Worm (Caenorhabditis elegans) whole organism, L4 larva: ENCODE results near the gene mrpl-11.
A peak's percentile ranks its signal among the peaks of the same experiment; 100 is the strongest.

ENCODE experiments used
- F26F4.8 ChIP-seq: fragments of 200-800 bp; sonication (Bioruptor generic); conservative IDR thresholded peaks from 2 replicates; pipeline ENCODE4 v1.3.6; 2022; ENCODE audit warnings: missing genetic modification characterization, missing compliant biosample characterization
- T26A8.4 ChIP-seq: fragments of 200-800 bp; sonication (Bioruptor generic); IDR thresholded peaks from 2 replicates; pipeline ENCODE4 v1.3.6; 2022; ENCODE audit warnings: missing genetic modification characterization, missing compliant biosample characterization
- Y48G9A.11 ChIP-seq: fragments of 200-800 bp; sonication (Bioruptor generic); IDR thresholded peaks from 2 replicates; pipeline ENCODE4 v1.3.6; 2022; ENCODE audit warnings: missing genetic modification reagents, missing genetic modification characterization, missing compliant biosample characterization
- Y5F2A.4 ChIP-seq: fragments of 200-800 bp; sonication (Bioruptor generic); optimal IDR thresholded peaks from 2 replicates; lab custom pipeline; 2018; ENCODE audit warnings: mild to moderate bottlenecking, missing genetic modification characterization, missing compliant biosample characterization
- Y75B8A.6 ChIP-seq: fragments of 200-800 bp; sonication (Bioruptor generic); IDR thresholded peaks from 2 replicates; pipeline ENCODE4 v1.3.6; 2022; ENCODE audit warnings: missing genetic modification reagents, missing genetic modification characterization, missing compliant biosample characterization
- aha-1 ChIP-seq: fragments of 150-350 bp; peaks from one replicate; lab custom pipeline; 2014; ENCODE audit warnings: missing biosample characterization, missing genetic modification characterization
- ceh-62 ChIP-seq: sonication (generic microtip); optimal IDR thresholded peaks from 2 replicates; lab custom pipeline; 2017; ENCODE audit warnings: missing biosample characterization, missing genetic modification characterization
- ces-1 ChIP-seq: fragments of 150-350 bp; sonication (generic microtip); optimal IDR thresholded peaks from 4 replicates; lab custom pipeline; 2014; ENCODE audit warnings: missing biosample characterization, missing genetic modification reagents, missing genetic modification characterization
- ctbp-1 ChIP-seq: fragments of 200-800 bp; sonication (Bioruptor generic); IDR thresholded peaks from 2 replicates; pipeline ENCODE4 v1.3.6; 2022; ENCODE audit warnings: missing genetic modification reagents, missing genetic modification characterization, missing compliant biosample characterization
- daf-16 ChIP-seq, 3 experiments: sonication (generic microtip); optimal IDR thresholded peaks; 2 replicates each; lab custom pipeline; 2016 to 2017; ENCODE audit warnings: missing genetic modification characterization in 3 of 3, missing genetic modification reagents in 3 of 3, mild to moderate bottlenecking in 2 of 3, missing compliant biosample characterization in 2 of 3, missing biosample characterization in 1 of 3, moderate library complexity in 1 of 3
- daf-19 ChIP-seq: fragments of 200-800 bp; sonication (Bioruptor generic); conservative IDR thresholded peaks from 2 replicates; pipeline ENCODE4 v1.3.6; 2022; ENCODE audit warnings: missing genetic modification characterization, missing compliant biosample characterization
- dmd-9 ChIP-seq: fragments of 200-800 bp; sonication (Bioruptor generic); IDR thresholded peaks from 2 replicates; pipeline ENCODE4 v1.3.6; 2022; ENCODE audit warnings: missing genetic modification reagents, missing genetic modification characterization, missing compliant biosample characterization
- dpl-1 ChIP-seq: fragments of 150-350 bp; optimal IDR thresholded peaks from 2 replicates; lab custom pipeline; 2014; ENCODE audit warnings: missing biosample characterization, missing genetic modification reagents, missing genetic modification characterization
- egl-43 ChIP-seq: fragments of 200-800 bp; sonication (Bioruptor generic); IDR thresholded peaks from 2 replicates; pipeline ENCODE4 v1.3.6; 2022; ENCODE audit warnings: missing genetic modification reagents, missing genetic modification characterization, missing compliant biosample characterization
- hif-1 ChIP-seq, 2 experiments: sonication (generic microtip); optimal IDR thresholded peaks; 2 replicates each; lab custom pipeline; 2016 to 2017; ENCODE audit warnings: missing compliant biosample characterization in 2 of 2, missing genetic modification characterization in 2 of 2, missing genetic modification reagents in 2 of 2, missing genotype in 2 of 2, mild to moderate bottlenecking in 1 of 2
- hlh-11 ChIP-seq: fragments of 200-800 bp; sonication (Bioruptor generic); optimal IDR thresholded peaks from 2 replicates; lab custom pipeline; 2018; ENCODE audit warnings: mild to moderate bottlenecking, missing genetic modification characterization, missing compliant biosample characterization
- hlh-30 ChIP-seq: sonication (generic microtip); optimal IDR thresholded peaks from 2 replicates; lab custom pipeline; 2017; ENCODE audit warnings: antibody characterized with exemption, mild to moderate bottlenecking, missing genetic modification characterization, missing compliant biosample characterization; ENCODE audit not compliant: insufficient read depth
- lim-7 ChIP-seq: fragments of 200-800 bp; sonication (Bioruptor generic); IDR thresholded peaks from 2 replicates; pipeline ENCODE4 v1.3.6; 2022; ENCODE audit warnings: missing genetic modification characterization, missing compliant biosample characterization
- lin-13 ChIP-seq: fragments of 150-350 bp; optimal IDR thresholded peaks from 2 replicates; lab custom pipeline; 2014; ENCODE audit warnings: missing biosample characterization, missing genetic modification reagents, missing genetic modification characterization
- lin-38 ChIP-seq: fragments of 200-800 bp; sonication (Bioruptor generic); IDR thresholded peaks from 2 replicates; pipeline ENCODE4 v1.3.6; 2022; ENCODE audit warnings: missing genetic modification reagents, missing genetic modification characterization, missing compliant biosample characterization
- lin-39 ChIP-seq: fragments of 150-350 bp; optimal IDR thresholded peaks from 2 replicates; lab custom pipeline; 2014; ENCODE audit warnings: missing biosample characterization, missing genetic modification reagents, missing genetic modification characterization
- lsy-2 ChIP-seq, 2 experiments: fragments of 150-350 bp in 1 of 2; sonication (generic microtip) in 1 of 2; optimal IDR thresholded peaks; 2 replicates each; lab custom pipeline; 2014 to 2017; ENCODE audit warnings: missing biosample characterization in 2 of 2, missing genetic modification characterization in 2 of 2
- madf-9 ChIP-seq: fragments of 200-800 bp; sonication (Bioruptor generic); conservative IDR thresholded peaks from 2 replicates; pipeline ENCODE4 v1.3.6; 2022; ENCODE audit warnings: missing genetic modification reagents, missing genetic modification characterization, missing compliant biosample characterization
- mdt-29 ChIP-seq: fragments of 200-800 bp; sonication (Bioruptor generic); IDR thresholded peaks from 2 replicates; pipeline ENCODE4 v1.3.6; 2022; ENCODE audit warnings: missing genetic modification reagents, missing genetic modification characterization, missing compliant biosample characterization
- mep-1 ChIP-seq: fragments of 150-350 bp; sonication (generic microtip); optimal IDR thresholded peaks from 3 replicates; lab custom pipeline; 2014; ENCODE audit warnings: missing biosample characterization, missing genetic modification characterization
- mes-2 ChIP-seq: sonication (generic microtip); optimal IDR thresholded peaks from 2 replicates; lab custom pipeline; 2016; ENCODE audit warnings: missing genotype, mild to moderate bottlenecking, missing genetic modification characterization, missing compliant biosample characterization; ENCODE audit not compliant: poor library complexity, severe bottlenecking
- nhr-10 ChIP-seq: fragments of 150-350 bp; optimal IDR thresholded peaks from 2 replicates; lab custom pipeline; 2014; ENCODE audit warnings: missing biosample characterization, missing genetic modification characterization
- nhr-25 ChIP-seq: sonication (generic microtip); optimal IDR thresholded peaks from 2 replicates; lab custom pipeline; 2017; ENCODE audit warnings: missing genetic modification characterization, mild to moderate bottlenecking, missing compliant biosample characterization, antibody characterized with exemption, moderate library complexity, borderline replicate concordance; ENCODE audit not compliant: insufficient read depth
- nhr-42 ChIP-seq: fragments of 200-800 bp; sonication (Bioruptor generic); IDR thresholded peaks from 2 replicates; pipeline ENCODE4 v1.3.6; 2022; ENCODE audit warnings: missing genetic modification characterization, missing compliant biosample characterization
- nhr-48 ChIP-seq: sonication (generic microtip); optimal IDR thresholded peaks from 2 replicates; lab custom pipeline; 2016; ENCODE audit warnings: mild to moderate bottlenecking, missing genetic modification characterization, missing compliant biosample characterization
- nhr-77 ChIP-seq: fragments of 150-350 bp; optimal IDR thresholded peaks from 2 replicates; lab custom pipeline; 2014; ENCODE audit warnings: missing biosample characterization, missing genetic modification characterization
- pha-4 ChIP-seq, 2 experiments: fragments of 150-350 bp in 1 of 2; fragments of 200-800 bp in 1 of 2; sonication (Bioruptor generic) in 1 of 2; IDR thresholded peaks in 1 of 2; optimal IDR thresholded peaks in 1 of 2; 2 replicates each; pipeline versions ENCODE4 v1.3.6 to Lab custom; 2014 to 2022; ENCODE audit warnings: missing genetic modification characterization in 2 of 2, missing genetic modification reagents in 2 of 2, missing biosample characterization in 1 of 2, missing compliant biosample characterization in 1 of 2
- set-16 ChIP-seq: fragments of 200-800 bp; sonication (Bioruptor generic); IDR thresholded peaks from 2 replicates; pipeline ENCODE4 v1.3.6; 2022; ENCODE audit warnings: missing genetic modification reagents, missing genetic modification characterization, missing compliant biosample characterization
- snpc-1.2 ChIP-seq: fragments of 200-800 bp; sonication (Bioruptor generic); IDR thresholded peaks from 2 replicates; pipeline ENCODE4 v1.3.6; 2022; ENCODE audit warnings: missing genetic modification reagents, missing genetic modification characterization, missing compliant biosample characterization
- spr-1 ChIP-seq: sonication (generic microtip); optimal IDR thresholded peaks from 2 replicates; lab custom pipeline; 2016; ENCODE audit warnings: mild to moderate bottlenecking, missing genetic modification characterization, missing compliant biosample characterization
- tra-1 ChIP-seq: fragments of 200-800 bp; sonication (Bioruptor generic); IDR thresholded peaks from 2 replicates; pipeline ENCODE4 v1.3.6; 2022; ENCODE audit warnings: missing genetic modification reagents, missing genetic modification characterization, missing compliant biosample characterization
- unc-130 ChIP-seq: sonication (generic microtip); optimal IDR thresholded peaks from 2 replicates; lab custom pipeline; 2016; ENCODE audit warnings: missing genetic modification reagents, missing genetic modification characterization, missing compliant biosample characterization
- unc-62 ChIP-seq, 3 experiments: fragments of 150-350 bp in 1 of 3; sonication (generic microtip); optimal IDR thresholded peaks in 2 of 3; peaks in 1 of 3; 1 replicate in 1 of 3; 2 replicates in 2 of 3; lab custom pipeline; 2014 to 2017; ENCODE audit warnings: missing biosample characterization in 3 of 3, missing genetic modification characterization in 3 of 3, missing genetic modification reagents in 3 of 3, missing genotype in 1 of 3
- zip-2 ChIP-seq: fragments of 150-350 bp; optimal IDR thresholded peaks from 2 replicates; lab custom pipeline; 2014; ENCODE audit warnings: missing biosample characterization, missing genetic modification characterization

The mrpl-11 gene

DNA sequence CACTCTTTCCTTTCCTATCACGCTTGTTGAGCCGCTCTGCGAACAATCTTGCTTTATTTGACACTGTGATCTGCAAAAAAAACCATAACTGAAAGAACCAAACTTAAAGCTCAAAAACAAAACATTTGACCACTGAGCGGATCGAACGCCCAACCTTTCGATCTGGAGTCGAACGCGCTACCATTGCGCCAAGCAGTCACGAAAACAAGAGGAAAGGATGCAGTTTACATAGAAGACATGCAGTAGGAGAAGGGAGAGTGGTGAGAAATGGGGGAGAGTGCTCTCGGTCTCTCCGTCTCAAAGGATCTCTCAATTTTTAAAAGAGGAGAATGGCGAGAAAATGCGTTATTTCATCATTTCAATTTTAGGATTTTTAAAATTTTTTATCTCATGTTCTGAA lies 39.1 kb upstream of the mrpl-11 start (continued):
- TF ChIP-seq ceh-62 (tag; lab: Kevin White, UChicago) (no peak), F26F4.8 (GFP tag; lab: Robert Waterston, UW) (peak; percentile 94), snpc-1.2 (GFP tag; lab: Robert Waterston, UW) (peak; percentile 80), spr-1 (tag; lab: Kevin White, UChicago) (peak; percentile 43)

DNA sequence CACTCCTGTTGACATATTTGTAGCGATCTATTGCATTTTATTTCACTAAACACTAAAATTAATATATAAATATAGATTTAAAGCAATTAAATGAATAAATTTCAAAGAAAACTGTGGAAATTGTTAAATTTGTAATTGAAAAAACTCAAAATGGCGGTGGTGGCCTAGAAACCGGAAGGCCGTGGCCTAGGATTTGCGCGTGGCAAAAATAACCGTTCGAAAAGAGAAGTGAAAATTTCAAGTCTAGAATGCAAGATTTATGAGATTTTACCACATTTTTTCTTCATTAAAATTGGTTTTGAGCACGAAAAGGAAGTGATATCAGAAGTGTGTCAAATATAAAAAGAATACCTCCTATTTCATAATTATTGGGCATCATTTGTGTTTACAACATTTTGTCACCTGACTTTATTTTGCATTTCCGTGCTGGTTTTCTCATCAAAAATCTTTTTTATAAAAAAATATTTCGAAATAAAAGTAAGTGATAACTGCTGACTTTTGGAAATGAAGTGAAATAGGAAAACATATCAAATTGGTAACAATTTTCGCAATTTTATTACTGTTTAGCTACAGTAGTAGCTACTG lies 33.7 kb upstream of the mrpl-11 start, which contains the start of gene fli-1:
fli-1 (minus strand) TSS at position 58 of the 585 bp plus-strand sequence.
- TF ChIP-seq unc-130 (GFP tag; lab: Kevin White, UChicago): peak; percentile 90
- TF ChIP-seq lsy-2 (tag; optimal IDR thresholded peaks at IDR 0.05; lab: Kevin White, UChicago): peak in 1 of 2 experiments; percentile 35
- no peak for TF ChIP-seq tra-1 (GFP tag; lab: Robert Waterston, UW)
- TF ChIP-seq zip-2 (tag; lab: Kevin White, UChicago): no peak
- peak; percentile 39 for TF ChIP-seq dpl-1 (GFP tag; lab: Kevin White, UChicago)
- TF ChIP-seq hif-1 (tag; optimal IDR thresholded peaks at IDR 0.05; lab: Kevin White, UChicago): peak in 1 of 2 experiments; percentile 66
- no peak for TF ChIP-seq nhr-25 (tag; lab: Kevin White, UChicago)
- TF ChIP-seq lin-38: peak; percentile 60
- peak; percentile 94 for TF ChIP-seq mes-2 (tag; lab: Kevin White, UChicago)
- peak; percentile 22 for TF ChIP-seq hlh-30 (tag; lab: Kevin White, UChicago)
- peak; percentile 7 for TF ChIP-seq mep-1 (tag; lab: Kevin White, UChicago)
- TF ChIP-seq Y48G9A.11 (GFP tag; lab: Robert Waterston, UW): 0 out of 2 replicates have a peak, but pooled peaks have one; percentile 27
- no peak for TF ChIP-seq daf-16 (GFP tag; optimal IDR thresholded peaks at IDR 0.05; lab: Kevin White, UChicago)
- peak; percentile 60 for TF ChIP-seq daf-16 (tag; optimal IDR thresholded peaks at IDR 0.05; lab: Kevin White, UChicago)

DNA sequence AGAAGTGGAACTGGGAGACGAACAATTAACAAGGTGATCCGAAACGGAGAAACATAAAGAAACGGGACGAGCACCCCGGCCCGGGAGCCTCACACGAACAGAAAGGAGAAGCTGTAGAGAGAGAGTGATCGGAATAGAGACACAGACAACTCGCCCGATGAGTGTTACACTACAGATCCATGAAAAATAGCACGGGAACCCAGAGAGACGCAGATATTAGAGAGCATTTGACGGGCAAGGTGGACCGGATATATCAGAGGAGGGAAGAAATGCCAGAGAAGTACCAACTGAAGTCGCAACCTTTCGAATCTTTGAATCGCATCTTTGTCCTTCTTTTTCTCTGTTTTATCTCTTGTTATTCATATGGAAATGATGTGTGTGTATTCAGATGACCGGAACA lies 33.0 kb upstream of the mrpl-11 start, which contains the start of gene anmt-1:
anmt-1 (plus strand) TSS at position 388 of the 400 bp plus-strand sequence.
- TF ChIP-seq mes-2 (tag; lab: Kevin White, UChicago) (peak; percentile 45), madf-9 (GFP tag; lab: Robert Waterston, UW) (no peak), dmd-9 (GFP tag; lab: Robert Waterston, UW) (no peak)

- TF ChIP-seq egl-43 (GFP tag; lab: Robert Waterston, UW) (peak; percentile 45; the same call in 1 of the 2 replicates), lim-7 (no peak), lin-38 (peak; percentile 64), mes-2 (tag; lab: Kevin White, UChicago) (peak; percentile 4), set-16 (GFP tag; lab: Robert Waterston, UW) (no peak), madf-9 (GFP tag; lab: Robert Waterston, UW) (no peak), T26A8.4 (GFP tag; lab: Robert Waterston, UW) (peak; percentile 74; the same call in 1 of the 2 replicates), mdt-29 (GFP tag; lab: Robert Waterston, UW) (0 out of 2 replicates have a peak, but pooled peaks have one; percentile 50), hlh-11 (tag; lab: Kevin White, UChicago) (peak; percentile 35), ces-1 (no peak), ctbp-1 (peak; percentile 34; the same call in 1 of the 2 replicates), Y5F2A.4 (GFP tag; lab: Kevin White, UChicago) (peak; percentile 71), nhr-42 (GFP tag; lab: Robert Waterston, UW) (peak; percentile 18; the same call in 1 of the 2 replicates), daf-19 (no peak), nhr-77 (tag; lab: Kevin White, UChicago) (no peak), aha-1 (tag; lab: Kevin White, UChicago) (peak; percentile 93), pha-4 (GFP tag; IDR thresholded peaks at IDR 0.05; lab: Robert Waterston, UW) (peak; percentile 69; the same call in 1 of the 2 replicates), pha-4 (tag; optimal IDR thresholded peaks at IDR 0.05; lab: Kevin White, UChicago) (no peak), lin-13 (GFP tag; lab: Kevin White, UChicago) (no peak), Y75B8A.6 (GFP tag; lab: Robert Waterston, UW) (0 out of 2 replicates have a peak, but pooled peaks have one; percentile 37), unc-62 (GFP tag; optimal IDR thresholded peaks at IDR 0.05 in 1 of 2; lab: Kevin White, UChicago) (peak in 1 of 2 experiments; percentile 88), unc-62 (tag; optimal IDR thresholded peaks at IDR 0.05; lab: Kevin White, UChicago) (no peak), lin-39 (tag; lab: Kevin White, UChicago) (no peak), nhr-10 (tag; lab: Kevin White, UChicago) (no peak), nhr-48 (tag; lab: Kevin White, UChicago) (peak; percentile 45), hif-1 (tag; optimal IDR thresholded peaks at IDR 0.05; lab: Kevin White, UChicago) (no peak)
These were observed 31.7 kb upstream of the mrpl-11 start for ce11 chrIII:8685590-8686240.
